Fruit fly (Drosophila melanogaster): ENCODE results near the gene jp.

Gene jp

dm6 chr2L:9569588-9570434, 3.3 kb upstream of the jp start (continued):
- TF ChIP-seq CG7987 (GFP tag; optimal IDR thresholded peaks at IDR 0.05) (peak; percentile 77), CG13123 (GFP tag; optimal IDR thresholded peaks at IDR 0.05) (peak; percentile 84), Atf-2 (GFP tag; optimal IDR thresholded peaks at IDR 0.05) (peak; percentile 68), HmgD (GFP tag; optimal IDR thresholded peaks at IDR 0.05) (no peak), CG11093 (GFP tag; IDR thresholded peaks at IDR 0.05) (peak; percentile 77), pita (GFP tag; optimal IDR thresholded peaks at IDR 0.05) (no peak), maf-S (GFP tag; optimal IDR thresholded peaks at IDR 0.05) (peak; percentile 58), gem (tag; optimal IDR thresholded peaks at IDR 0.05) (peak; percentile 98), CG15269 (tag; optimal IDR thresholded peaks at IDR 0.05) (peak; percentile 98), CG9609 (GFP tag; optimal IDR thresholded peaks at IDR 0.05) (peak; percentile 72), CG17385 (GFP tag; optimal IDR thresholded peaks at IDR 0.05) (peak; percentile 95), CG17912 (GFP tag; optimal IDR thresholded peaks at IDR 0.05) (peak; percentile 58), cad (GFP tag; optimal IDR thresholded peaks at IDR 0.05) (no peak), CG12299 (tag; optimal IDR thresholded peaks at IDR 0.05) (peak; percentile 95), CG18619 (GFP tag; optimal IDR thresholded peaks at IDR 0.05) (peak; percentile 97), CG2889 (GFP tag; IDR thresholded peaks at IDR 0.05) (peak; percentile 73), CG17612 (GFP tag; IDR thresholded peaks at IDR 0.05) (peak; percentile 71; the same call in 1 of the 2 replicates), esg (GFP tag; conservative IDR thresholded peaks at IDR 0.05) (peak; percentile 85), ara (GFP tag; IDR thresholded peaks at IDR 0.05) (peak; percentile 81), mld (GFP tag; IDR thresholded peaks at IDR 0.05; ENCODE audit: partially characterized antibody) (no peak), corto (GFP tag; optimal IDR thresholded peaks at IDR 0.05) (peak; percentile 87), tin (GFP tag; optimal IDR thresholded peaks at IDR 0.05) (peak; percentile 94), CG12104 (GFP tag; optimal IDR thresholded peaks at IDR 0.05) (peak; percentile 97), CG10431 (GFP tag; optimal IDR thresholded peaks at IDR 0.05) (peak; percentile 81), CG17359 (tag; optimal IDR thresholded peaks at IDR 0.05) (peak; percentile 94), bab2 (GFP tag; optimal IDR thresholded peaks at IDR 0.05) (peak; percentile 69), Hsf (GFP tag; optimal IDR thresholded peaks at IDR 0.05) (peak; percentile 90), CG6854 (GFP tag; optimal IDR thresholded peaks at IDR 0.05) (peak; percentile 96), fd3F (GFP tag; optimal IDR thresholded peaks at IDR 0.05) (peak; percentile 95), CG12942 (GFP tag; optimal IDR thresholded peaks at IDR 0.05) (peak; percentile 91), nerfin-2 (GFP tag; IDR thresholded peaks at IDR 0.05; ENCODE audit: partially characterized antibody) (no peak), Sry-δ (GFP tag; optimal IDR thresholded peaks at IDR 0.05) (peak; percentile 38), C15 (GFP tag; IDR thresholded peaks at IDR 0.05) (peak; percentile 71; the same call in 2 of the 3 replicates), Awh (GFP tag; IDR thresholded peaks at IDR 0.05) (peak; percentile 88), tap (tag; optimal IDR thresholded peaks at IDR 0.05) (peak; percentile 91), CG18599 (GFP tag; optimal IDR thresholded peaks at IDR 0.05) (peak; percentile 98), dysf (GFP tag; IDR thresholded peaks at IDR 0.05) (peak; percentile 96), CG2202 (tag; optimal IDR thresholded peaks at IDR 0.05) (peak; percentile 87), HLH3B (GFP tag; IDR thresholded peaks at IDR 0.05) (peak; percentile 91), CG11695 (GFP tag; IDR thresholded peaks at IDR 0.05) (peak; percentile 96), Dek (tag; optimal IDR thresholded peaks at IDR 0.05) (peak; percentile 94), Asciz (GFP tag; optimal IDR thresholded peaks at IDR 0.05) (peak; percentile 96), CG4424 (GFP tag; optimal IDR thresholded peaks at IDR 0.05) (peak; percentile 97), CG34224 (GFP tag; IDR thresholded peaks at IDR 0.05; ENCODE audit: partially characterized antibody) (0 out of 3 replicates have a peak, but pooled peaks have one; percentile 26), CG12744 (GFP tag; optimal IDR thresholded peaks at IDR 0.05) (peak; percentile 80), CG2875 (GFP tag; optimal IDR thresholded peaks at IDR 0.05) (peak; percentile 96), Atf3 (GFP tag; optimal IDR thresholded peaks at IDR 0.05) (peak; percentile 1), E2f1 (GFP tag; IDR thresholded peaks at IDR 0.05) (peak; percentile 89), Ssrp (tag; optimal IDR thresholded peaks at IDR 0.05) (peak; percentile 96)

All from whole organism, embryonic.